Fruit fly (Drosophila melanogaster): Measurements from ENCODE around the gene CG31952.

dm6 chr2L:3436347-3436746, 19.9 kb downstream of the CG31952 start:
- TF ChIP-seq psq (optimal IDR thresholded peaks at IDR 0.05) (no peak), CG8478 (optimal IDR thresholded peaks at IDR 0.05) (no peak), pan (optimal IDR thresholded peaks at IDR 0.05) (no peak), Dll (optimal IDR thresholded peaks at IDR 0.05) (no peak), EcR (GFP tag; optimal IDR thresholded peaks at IDR 0.05) (no peak), usp (GFP tag; optimal IDR thresholded peaks at IDR 0.05) (no peak)
